Worm (Caenorhabditis elegans): ENCODE measurements around the gene unc-62.

ce11 chrV:4526801-4527425, 29.7 kb downstream of the unc-62 start:
- TF ChIP-seq flt-1 (GFP tag; IDR thresholded peaks at IDR 0.05) (no peak), T22C8.4 (GFP tag; IDR thresholded peaks at IDR 0.05) (no peak), ztf-29 (GFP tag; IDR thresholded peaks at IDR 0.05) (no peak), med-1 (GFP tag; optimal IDR thresholded peaks at IDR 0.05; ENCODE audit: insufficient read depth) (no peak), ref-1 (GFP tag; conservative IDR thresholded peaks at IDR 0.05) (no peak)

Data from whole organism, midembryonic.